Fruit fly (Drosophila melanogaster) whole organism, adult: ENCODE measurements around the gene tin.

Experiments used
- CG11617 ChIP-seq: fragments of 200-800 bp; sonication (Bioruptor generic); optimal IDR thresholded peaks from 2 replicates; lab custom pipeline; 2017; ENCODE audit warnings: mild to moderate bottlenecking, missing biosample characterization, missing genetic modification reagents, missing genetic modification characterization
- CG12768 ChIP-seq: fragments of 200-800 bp; sonication (Bioruptor generic); optimal IDR thresholded peaks from 2 replicates; lab custom pipeline; 2017; ENCODE audit warnings: missing biosample characterization, missing genetic modification characterization, mild to moderate bottlenecking, moderate library complexity, missing genetic modification reagents
- CG14711 ChIP-seq: fragments of 200-800 bp; sonication (Bioruptor generic); optimal IDR thresholded peaks from 2 replicates; lab custom pipeline; 2018; ENCODE audit warnings: missing biosample characterization, mild to moderate bottlenecking, missing genetic modification characterization, moderate library complexity
- CG1620 ChIP-seq: fragments of 200-800 bp; sonication (Bioruptor generic); optimal IDR thresholded peaks from 2 replicates; lab custom pipeline; 2016; ENCODE audit warnings: missing biosample characterization, missing genetic modification characterization
- CG5204 ChIP-seq: fragments of 200-800 bp; sonication (Bioruptor generic); optimal IDR thresholded peaks from 2 replicates; lab custom pipeline; 2016; ENCODE audit warnings: missing biosample characterization, missing genetic modification characterization
- CG7045 ChIP-seq: fragments of 200-800 bp; sonication (Bioruptor generic); optimal IDR thresholded peaks from 2 replicates; lab custom pipeline; 2017; ENCODE audit warnings: missing biosample characterization, mild to moderate bottlenecking, missing genetic modification characterization
- Crg-1 ChIP-seq: fragments of 200-800 bp; sonication (Bioruptor generic); optimal IDR thresholded peaks from 2 replicates; lab custom pipeline; 2016; ENCODE audit warnings: missing biosample characterization, missing genetic modification characterization
- bab1 ChIP-seq: fragments of 200-800 bp; sonication (Bioruptor generic); optimal IDR thresholded peaks from 3 replicates; lab custom pipeline; 2019; ENCODE audit warnings: missing biosample characterization, mild to moderate bottlenecking, missing genetic modification characterization, moderate library complexity
- cic ChIP-seq: fragments of 200-800 bp; sonication (Bioruptor generic); optimal IDR thresholded peaks from 2 replicates; lab custom pipeline; 2017; ENCODE audit warnings: missing biosample characterization, mild to moderate bottlenecking, missing genetic modification characterization, moderate library complexity
- kay ChIP-seq: fragments of 200-800 bp; sonication (Bioruptor generic); peaks from one replicate; lab custom pipeline; 2016; ENCODE audit warnings: missing biosample characterization, missing genetic modification characterization, borderline replicate concordance
- tj ChIP-seq: fragments of 200-800 bp; sonication (Bioruptor generic); optimal IDR thresholded peaks from 3 replicates; lab custom pipeline; 2017; ENCODE audit warnings: missing biosample characterization, mild to moderate bottlenecking, missing genetic modification characterization, moderate library complexity
- toe ChIP-seq: fragments of 200-800 bp; sonication (Bioruptor generic); optimal IDR thresholded peaks from 2 replicates; lab custom pipeline; 2016; ENCODE audit warnings: missing biosample characterization, missing genetic modification characterization

dm6 chr3R:21406708-21407107 lies 27.9 kb downstream of the tin start:
- TF ChIP-seq CG12768 (GFP tag; lab: Kevin White, UChicago): no peak
- TF ChIP-seq kay (GFP tag; lab: Kevin White, UChicago): no peak
- TF ChIP-seq CG11617 (GFP tag; lab: Kevin White, UChicago): no peak
- TF ChIP-seq CG5204 (GFP tag; lab: Kevin White, UChicago): no peak
- no peak for TF ChIP-seq Crg-1 (GFP tag; lab: Kevin White, UChicago)
- TF ChIP-seq tj (GFP tag; lab: Kevin White, UChicago): no peak
- TF ChIP-seq cic (GFP tag; lab: Kevin White, UChicago): no peak
- no peak for TF ChIP-seq CG7045 (GFP tag; lab: Kevin White, UChicago)
- TF ChIP-seq toe (GFP tag; lab: Kevin White, UChicago): no peak
- TF ChIP-seq bab1 (GFP tag; lab: Kevin White, UChicago): no peak
- TF ChIP-seq CG14711 (tag; lab: Kevin White, UChicago): no peak
- no peak for TF ChIP-seq CG1620 (GFP tag; lab: Kevin White, UChicago)
